Worm (Caenorhabditis elegans): Measurements from ENCODE around the gene dmsr-11.

DNA sequence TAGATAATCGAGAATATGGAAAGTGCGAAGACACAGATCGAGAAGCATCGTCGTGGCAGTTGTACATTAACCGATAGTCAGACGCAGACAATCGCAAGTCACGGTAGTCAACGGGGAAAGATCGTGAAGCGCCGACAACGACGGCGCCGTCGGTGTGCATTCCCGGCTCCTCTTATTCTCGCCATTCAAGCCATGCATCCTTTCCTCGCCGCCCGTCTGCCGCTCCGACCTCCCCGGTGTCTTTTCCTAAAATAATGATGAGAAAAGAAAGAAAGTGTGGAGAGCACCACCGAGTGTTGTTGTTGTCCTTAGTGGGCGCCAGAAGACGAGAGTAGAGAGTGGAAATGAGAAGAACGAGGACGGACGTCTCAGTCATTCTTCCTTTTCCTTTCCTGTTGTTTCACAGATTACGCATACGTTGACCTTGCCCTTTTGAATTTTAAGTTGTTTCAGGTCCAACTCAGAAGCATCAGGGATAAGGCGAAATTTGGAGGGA is 10.1 kb downstream of the dmsr-11 start, which contains the start of gene ZC404.1:
- TF ChIP-seq unc-62 (GFP tag; optimal IDR thresholded peaks at IDR 0.05) (no peak), pqm-1 (tag; optimal IDR thresholded peaks at IDR 0.05) (no peak), nhr-11 (tag; optimal IDR thresholded peaks at IDR 0.05) (no peak), nhr-76 (tag; optimal IDR thresholded peaks at IDR 0.05) (no peak), fos-1 (tag; optimal IDR thresholded peaks at IDR 0.05) (no peak)
